Fruit fly (Drosophila melanogaster) whole organism, prepupa: ENCODE measurements around the gene Cyp311a1.

Source experiments
- Blimp-1 ChIP-seq: fragments of 200-800 bp; sonication (Bioruptor generic); optimal IDR thresholded peaks from 3 replicates; lab custom pipeline; 2017; ENCODE audit warnings: missing biosample characterization, missing genetic modification characterization, mild to moderate bottlenecking, moderate library complexity, missing genetic modification reagents
- CG6792 ChIP-seq: fragments of 200-800 bp; sonication (Bioruptor generic); optimal IDR thresholded peaks from 3 replicates; lab custom pipeline; 2016; ENCODE audit warnings: missing biosample characterization, missing genetic modification characterization
- CG8319 ChIP-seq: fragments of 200-800 bp; sonication (Bioruptor generic); optimal IDR thresholded peaks from 3 replicates; lab custom pipeline; 2016; ENCODE audit warnings: missing biosample characterization, missing genetic modification characterization
- Sox15 ChIP-seq: fragments of 200-800 bp; sonication (Bioruptor generic); optimal IDR thresholded peaks from 3 replicates; lab custom pipeline; 2016; ENCODE audit warnings: missing biosample characterization, missing genetic modification characterization

DNA sequence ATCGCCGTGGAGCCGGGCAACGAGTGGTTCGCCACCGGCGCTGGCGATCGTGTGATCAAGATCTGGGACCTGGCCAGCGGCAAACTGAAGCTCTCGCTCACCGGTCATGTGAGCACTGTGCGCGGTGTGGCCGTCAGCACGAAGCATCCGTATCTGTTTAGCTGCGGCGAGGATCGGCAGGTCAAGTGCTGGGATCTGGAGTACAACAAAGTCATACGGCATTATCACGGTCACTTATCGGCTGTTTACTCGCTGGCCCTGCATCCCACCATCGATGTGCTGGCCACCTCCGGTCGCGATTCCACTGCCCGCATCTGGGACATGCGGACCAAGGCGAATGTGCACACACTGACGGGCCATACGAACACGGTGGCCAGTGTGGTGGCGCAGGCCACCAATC is 9.5 kb downstream of the Cyp311a1 start:
- no peak for TF ChIP-seq CG8319 (GFP tag; lab: Kevin White, UChicago)
- no peak for TF ChIP-seq Blimp-1
- no peak for TF ChIP-seq CG6792 (GFP tag; lab: Kevin White, UChicago)
- TF ChIP-seq Sox15 (GFP tag; lab: Kevin White, UChicago): no peak
